Fruit fly (Drosophila melanogaster) whole organism, prepupa: ENCODE measurements around the gene PAN3.

ENCODE experiments used
- CG8119 ChIP-seq: fragments of 200-800 bp; sonication (Bioruptor generic); IDR thresholded peaks from 3 replicates; pipeline ENCODE4 v1.3.6; 2022; ENCODE audit warnings: missing biosample characterization, missing genetic modification characterization
- Smox ChIP-seq: fragments of 200-800 bp; sonication (Bioruptor generic); optimal IDR thresholded peaks from 3 replicates; lab custom pipeline; 2016; ENCODE audit warnings: missing biosample characterization, missing genetic modification characterization

DNA sequence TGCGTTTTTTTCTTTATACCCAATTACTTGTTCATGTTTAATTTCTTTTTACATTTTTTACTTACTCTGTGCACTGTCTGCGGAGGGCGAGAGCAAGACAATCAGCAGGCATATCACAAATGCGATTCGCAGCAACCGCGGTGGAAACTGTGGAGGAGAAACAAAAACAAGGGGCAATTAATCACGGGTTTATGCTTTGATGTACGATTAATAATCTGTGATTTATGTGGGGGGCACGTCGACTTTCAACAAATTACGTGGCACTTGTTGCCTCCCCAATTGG lies 26.6 kb downstream of the PAN3 start:
- no peak for TF ChIP-seq Smox (GFP tag; lab: Kevin White, UChicago)
- TF ChIP-seq CG8119: no peak
